Fruit fly (Drosophila melanogaster) whole organism, pupa: ENCODE data around the gene Ect3.
"Not testable (repeated sequence)": the region's sequence is repeated elsewhere in the genome, so short reads cannot be mapped to it uniquely, and the experiment has no call there.

Source experiments
- CG10348 ChIP-seq: fragments of 200-800 bp; sonication (Bioruptor generic); IDR thresholded peaks from 2 replicates; pipeline ENCODE4 v1.3.6; 2022; ENCODE audit warnings: missing biosample characterization, missing genetic modification characterization
- CG12605 ChIP-seq: fragments of 200-800 bp; sonication (Bioruptor generic); IDR thresholded peaks from 2 replicates; pipeline ENCODE4 v1.3.6; 2022; ENCODE audit warnings: missing biosample characterization, missing genetic modification characterization
- CG13204 ChIP-seq: fragments of 200-800 bp; sonication (Bioruptor generic); optimal IDR thresholded peaks from 2 replicates; lab custom pipeline; 2018; ENCODE audit warnings: missing biosample characterization, mild to moderate bottlenecking, missing genetic modification characterization, moderate library complexity
- CG14655 ChIP-seq: fragments of 200-800 bp; sonication (Bioruptor generic); optimal IDR thresholded peaks from 3 replicates; lab custom pipeline; 2017; ENCODE audit warnings: mild to moderate bottlenecking, missing biosample characterization, missing genetic modification reagents, missing genetic modification characterization
- CG15710 ChIP-seq: fragments of 200-800 bp; sonication (Bioruptor generic); optimal IDR thresholded peaks from 2 replicates; lab custom pipeline; 2018; ENCODE audit warnings: missing biosample characterization, mild to moderate bottlenecking, missing genetic modification characterization, moderate library complexity
- CG17806 ChIP-seq: fragments of 200-800 bp; sonication (Bioruptor generic); optimal IDR thresholded peaks from 2 replicates; lab custom pipeline; 2018; ENCODE audit warnings: missing biosample characterization, mild to moderate bottlenecking, missing genetic modification characterization, moderate library complexity
- CG32121 ChIP-seq: fragments of 200-800 bp; sonication (Bioruptor generic); IDR thresholded peaks from 2 replicates; pipeline ENCODE4 v1.3.6; 2022; ENCODE audit warnings: missing biosample characterization, missing genetic modification characterization
- CG34367 ChIP-seq: fragments of 200-800 bp; sonication (Bioruptor generic); optimal IDR thresholded peaks from 2 replicates; lab custom pipeline; 2018; ENCODE audit warnings: missing biosample characterization, mild to moderate bottlenecking, missing genetic modification characterization
- CG4496 ChIP-seq: fragments of 200-800 bp; sonication (Bioruptor generic); IDR thresholded peaks from 3 replicates; pipeline ENCODE4 v1.3.6; 2022; ENCODE audit warnings: missing biosample characterization, missing genetic modification characterization
- CG8159 ChIP-seq: fragments of 200-800 bp; sonication (Bioruptor generic); optimal IDR thresholded peaks from 3 replicates; lab custom pipeline; 2018; ENCODE audit warnings: missing biosample characterization, mild to moderate bottlenecking, missing genetic modification characterization, moderate library complexity
- CG8301 ChIP-seq: fragments of 200-800 bp; sonication (Bioruptor generic); optimal IDR thresholded peaks from 2 replicates; lab custom pipeline; 2018; ENCODE audit warnings: missing biosample characterization, mild to moderate bottlenecking, missing genetic modification characterization
- CG9948 ChIP-seq: fragments of 200-800 bp; sonication (Bioruptor generic); optimal IDR thresholded peaks from 2 replicates; lab custom pipeline; 2018; ENCODE audit warnings: missing biosample characterization, mild to moderate bottlenecking, missing genetic modification characterization, moderate library complexity
- D1 ChIP-seq: fragments of 200-800 bp; sonication (Bioruptor generic); optimal IDR thresholded peaks from 2 replicates; lab custom pipeline; 2018; ENCODE audit warnings: missing biosample characterization, mild to moderate bottlenecking, missing genetic modification characterization, moderate library complexity
- EcR ChIP-seq: fragments of 200-800 bp; sonication (Bioruptor generic); optimal IDR thresholded peaks from 3 replicates; lab custom pipeline; 2019; ENCODE audit warnings: missing biosample characterization, missing genetic modification characterization, mild to moderate bottlenecking, moderate library complexity, missing genetic modification reagents
- Ets98B ChIP-seq: fragments of 200-800 bp; sonication (Bioruptor generic); IDR thresholded peaks from 2 replicates; pipeline ENCODE4 v1.3.6; 2022; ENCODE audit warnings: missing biosample characterization, missing genetic modification characterization
- Pif1A ChIP-seq: fragments of 200-800 bp; sonication (Bioruptor generic); optimal IDR thresholded peaks from 3 replicates; lab custom pipeline; 2016; ENCODE audit warnings: missing biosample characterization, missing genetic modification characterization
- Pif1B ChIP-seq: fragments of 200-800 bp; sonication (Bioruptor generic); optimal IDR thresholded peaks from 3 replicates; lab custom pipeline; 2016; ENCODE audit warnings: missing biosample characterization, missing genetic modification characterization
- Snoo ChIP-seq: fragments of 200-800 bp; sonication (Bioruptor generic); optimal IDR thresholded peaks from 3 replicates; lab custom pipeline; 2017; ENCODE audit warnings: missing biosample characterization, mild to moderate bottlenecking, missing genetic modification characterization, inconsistent platforms
- fd96Ca ChIP-seq: fragments of 200-800 bp; sonication (Bioruptor generic); IDR thresholded peaks from 3 replicates; pipeline ENCODE4 v1.3.6; 2022; ENCODE audit warnings: missing biosample characterization, missing genetic modification characterization
- gl ChIP-seq: fragments of 200-800 bp; sonication (Bioruptor generic); optimal IDR thresholded peaks from 2 replicates; lab custom pipeline; 2018; ENCODE audit warnings: missing biosample characterization, mild to moderate bottlenecking, missing genetic modification characterization
- rn ChIP-seq: fragments of 200-800 bp; sonication (Bioruptor generic); IDR thresholded peaks from 2 replicates; pipeline ENCODE4 v1.3.6; 2022; ENCODE audit warnings: missing biosample characterization, missing genetic modification characterization

Gene Ect3

DNA sequence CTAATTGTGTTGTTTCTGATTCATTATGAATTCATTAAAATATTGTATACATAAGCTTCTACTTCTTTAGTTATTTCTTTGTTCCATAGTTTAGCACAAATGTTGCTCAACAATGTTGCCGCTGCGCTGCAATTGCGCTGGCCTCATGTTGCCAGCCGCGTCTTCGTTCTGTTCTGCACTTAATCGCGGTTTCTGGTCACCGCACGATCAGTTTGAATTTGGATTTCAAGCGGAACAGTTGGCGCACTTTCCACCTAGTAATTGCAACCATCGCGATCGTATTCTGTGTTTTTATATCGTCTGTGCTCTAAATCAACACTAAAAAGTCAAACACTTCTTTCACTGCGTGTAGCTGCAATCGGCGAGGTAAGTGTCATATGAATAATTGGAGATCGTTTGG, at the start of gene Ect3:
Ect3 (plus strand) TSS at position 205 of the 400 bp plus-strand sequence.
- TF ChIP-seq CG14655 (GFP tag; lab: Kevin White, UChicago) (no peak), CG12605 (GFP tag; lab: Robert Waterston, UW) (0 out of 2 replicates have a peak, but pooled peaks have one; percentile 26), CG10348 (GFP tag; lab: Robert Waterston, UW) (no peak)

DNA sequence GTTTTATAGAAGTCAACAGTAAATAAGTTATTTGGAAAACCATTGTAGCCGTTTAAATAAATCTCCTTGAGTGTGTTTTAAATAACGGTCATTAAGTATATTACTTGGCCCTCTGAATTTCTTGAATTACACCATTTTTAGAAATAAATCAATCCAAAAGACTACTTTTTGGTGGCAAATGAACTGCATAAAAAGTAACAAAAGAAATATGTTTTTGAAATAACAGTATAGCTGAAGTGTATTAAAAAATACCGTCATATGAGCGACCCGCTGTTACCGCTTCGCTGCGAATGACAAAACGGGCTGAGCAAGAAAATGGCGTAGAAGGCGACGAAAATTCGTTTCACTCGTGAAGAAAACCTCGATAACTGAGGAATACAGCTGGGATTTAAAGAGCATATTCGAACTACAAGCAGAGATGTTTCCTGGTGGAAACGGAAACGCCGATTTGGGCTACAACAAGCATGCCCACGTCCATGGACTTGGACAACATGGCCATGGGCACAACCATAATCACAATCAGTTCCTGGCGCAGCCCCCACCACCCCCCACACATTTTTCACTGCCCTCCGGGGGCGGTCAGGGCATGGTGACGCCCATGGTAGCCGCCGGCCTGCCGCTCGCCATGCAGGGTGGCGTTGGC, 49.6 kb upstream of the Ect3 start, which contains the start of gene CG31211:
CG31211 (plus strand) TSS at position 294 of the 643 bp plus-strand sequence.
- TF ChIP-seq CG9948 (tag; lab: Kevin White, UChicago) (no peak), CG4496 (GFP tag; lab: Robert Waterston, UW) (no peak), D1 (tag; lab: Kevin White, UChicago) (no peak), CG15710 (tag; lab: Kevin White, UChicago) (no peak), CG12605 (GFP tag; lab: Robert Waterston, UW) (no peak), EcR (no peak), fd96Ca (no peak), CG13204 (GFP tag; lab: Kevin White, UChicago) (no peak), Pif1A (GFP tag; lab: Kevin White, UChicago) (no peak), Pif1B (GFP tag; lab: Kevin White, UChicago) (no peak)

DNA sequence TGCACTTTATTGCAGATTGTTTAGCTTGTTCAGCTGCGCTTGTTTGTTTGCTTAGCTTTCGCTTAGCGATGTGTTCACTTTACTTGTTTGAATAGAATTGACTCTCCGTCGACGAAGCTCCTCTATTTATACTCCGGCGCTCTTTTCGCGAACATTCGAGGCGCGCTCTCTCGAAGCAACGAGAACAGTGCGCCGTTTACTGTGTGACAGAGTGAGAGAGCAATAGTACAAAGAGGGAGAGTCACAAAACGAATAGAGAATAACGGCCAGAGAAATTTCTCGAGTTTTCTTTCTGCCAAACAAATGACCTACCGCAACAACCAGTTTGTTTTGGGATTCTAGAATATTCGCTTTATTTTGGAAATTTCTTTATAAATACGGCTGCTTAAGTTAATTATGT, 42.6 kb upstream of the Ect3 start, which contains the start of gene Hsp70Aa:
Hsp70Aa (minus strand) TSS at position 101 of the 400 bp plus-strand sequence.
- TF ChIP-seq CG10348 (GFP tag; lab: Robert Waterston, UW); CG12605 (GFP tag; lab: Robert Waterston, UW); fd96Ca: not testable (repeated sequence)

DNA sequence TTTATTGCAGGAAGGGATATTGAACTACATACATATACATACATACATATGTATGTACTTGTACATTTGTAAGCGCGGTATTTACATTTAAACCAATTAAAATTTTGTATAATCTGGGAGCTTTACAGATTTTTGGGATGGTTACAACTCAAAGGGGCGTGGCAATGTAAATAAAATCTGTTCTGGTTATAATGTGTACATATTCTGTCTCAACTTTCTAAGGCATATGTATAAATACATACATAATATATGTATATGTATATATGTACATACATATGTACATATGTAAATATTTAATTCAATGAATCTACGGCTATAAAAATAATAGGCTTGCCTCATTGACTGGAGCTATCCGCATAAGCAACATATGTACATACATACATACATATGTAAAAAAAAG, 41.7 kb upstream of the Ect3 start:
- TF ChIP-seq Ets98B (GFP tag; lab: Robert Waterston, UW) (no peak), CG32121 (no peak), fd96Ca (no peak), CG34367 (tag; lab: Kevin White, UChicago) (no peak), CG12605 (GFP tag; lab: Robert Waterston, UW) (no peak), CG8159 (tag; lab: Kevin White, UChicago) (no peak), EcR (no peak), Pif1B (GFP tag; lab: Kevin White, UChicago) (no peak), CG13204 (GFP tag; lab: Kevin White, UChicago) (no peak), CG9948 (tag; lab: Kevin White, UChicago) (no peak), gl (tag; lab: Kevin White, UChicago) (no peak), rn (GFP tag; lab: Robert Waterston, UW) (no peak), Snoo (no peak), CG14655 (GFP tag; lab: Kevin White, UChicago) (no peak), D1 (tag; lab: Kevin White, UChicago) (no peak), CG15710 (tag; lab: Kevin White, UChicago) (no peak)

DNA sequence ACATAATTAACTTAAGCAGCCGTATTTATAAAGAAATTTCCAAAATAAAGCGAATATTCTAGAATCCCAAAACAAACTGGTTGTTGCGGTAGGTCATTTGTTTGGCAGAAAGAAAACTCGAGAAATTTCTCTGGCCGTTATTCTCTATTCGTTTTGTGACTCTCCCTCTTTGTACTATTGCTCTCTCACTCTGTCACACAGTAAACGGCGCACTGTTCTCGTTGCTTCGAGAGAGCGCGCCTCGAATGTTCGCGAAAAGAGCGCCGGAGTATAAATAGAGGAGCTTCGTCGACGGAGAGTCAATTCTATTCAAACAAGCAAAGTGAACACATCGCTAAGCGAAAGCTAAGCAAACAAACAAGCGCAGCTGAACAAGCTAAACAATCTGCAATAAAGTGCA, 40.8 kb upstream of the Ect3 start, which contains the start of gene Hsp70Ab:
Hsp70Ab (plus strand) TSS at position 301 of the 400 bp plus-strand sequence.
- not testable (repeated sequence) for TF ChIP-seq CG17806 (tag; lab: Kevin White, UChicago); Pif1B (GFP tag; lab: Kevin White, UChicago); CG15710 (tag; lab: Kevin White, UChicago)

DNA sequence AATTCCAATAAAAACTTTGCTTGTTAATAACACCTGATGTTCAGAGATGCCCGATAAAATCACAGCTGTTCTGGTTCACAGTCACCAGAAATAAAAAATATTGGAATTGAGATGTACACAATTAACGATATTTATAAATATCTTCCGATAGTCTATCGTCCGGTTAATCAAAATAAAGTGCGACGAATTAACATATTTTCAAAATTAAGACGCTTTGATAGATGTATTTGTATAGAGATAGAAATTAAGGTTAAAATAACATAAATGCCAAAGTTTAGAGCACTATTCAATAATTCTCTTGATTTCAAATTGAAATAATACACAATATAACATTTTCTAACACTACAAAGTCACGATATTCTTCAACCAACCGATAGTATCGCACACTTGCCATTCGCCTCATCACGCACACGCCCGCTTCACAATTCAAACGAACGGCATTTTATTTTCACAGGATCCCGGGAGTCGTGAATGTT, 36.3 kb upstream of the Ect3 start, which contains the start of the genes CG3281 and aurA:
CG3281 (minus strand) TSS at position 67 of the 476 bp plus-strand sequence.
aurA (plus strand) TSS at position 386 of the 476 bp plus-strand sequence.
- no peak for TF ChIP-seq gl (tag; lab: Kevin White, UChicago)
- TF ChIP-seq CG9948 (tag; lab: Kevin White, UChicago): peak; percentile 44
- no peak; the same call in 1 of the 2 replicates for TF ChIP-seq Ets98B (GFP tag; lab: Robert Waterston, UW)
- TF ChIP-seq CG4496 (GFP tag; lab: Robert Waterston, UW): peak; percentile 61; the same call in 2 of the 3 replicates
- TF ChIP-seq Snoo: peak; percentile 16
- TF ChIP-seq EcR: peak; percentile 67
- TF ChIP-seq Pif1B (GFP tag; lab: Kevin White, UChicago): no peak
- no peak for TF ChIP-seq rn (GFP tag; lab: Robert Waterston, UW)
- peak; percentile 44 for TF ChIP-seq CG17806 (tag; lab: Kevin White, UChicago)
- TF ChIP-seq CG34367 (tag; lab: Kevin White, UChicago): peak; percentile 7
- TF ChIP-seq CG15710 (tag; lab: Kevin White, UChicago): peak; percentile 64
- TF ChIP-seq CG8301: peak; percentile 39
- no peak for TF ChIP-seq D1 (tag; lab: Kevin White, UChicago)
- TF ChIP-seq CG13204 (GFP tag; lab: Kevin White, UChicago): no peak
- peak; percentile 21; the same call in 1 of the 2 replicates for TF ChIP-seq CG32121
- peak; percentile 60 for TF ChIP-seq CG8159 (tag; lab: Kevin White, UChicago)
- no peak for TF ChIP-seq Pif1A (GFP tag; lab: Kevin White, UChicago)
- no peak for TF ChIP-seq CG10348 (GFP tag; lab: Robert Waterston, UW)
